Worm (Caenorhabditis elegans) whole organism, young adult: ENCODE measurements around the gene F23F1.5.

ENCODE experiments used
- B0261.1 ChIP-seq: sonication (generic microtip); optimal IDR thresholded peaks from 2 replicates; lab custom pipeline; 2016; ENCODE audit warnings: mild to moderate bottlenecking, missing genetic modification characterization, moderate library complexity, missing compliant biosample characterization
- B0336.3 ChIP-seq: fragments of 200-800 bp; sonication (Bioruptor generic); IDR thresholded peaks from 2 replicates; pipeline ENCODE4 v1.3.6; 2022; ENCODE audit warnings: missing genetic modification characterization, missing compliant biosample characterization
- K11D2.4 ChIP-seq: fragments of 200-800 bp; sonication (Bioruptor generic); IDR thresholded peaks from 2 replicates; pipeline ENCODE4 v1.3.6; 2022; ENCODE audit warnings: missing genetic modification reagents, missing genetic modification characterization, missing compliant biosample characterization
- T07F8.4 ChIP-seq: sonication (generic microtip); optimal IDR thresholded peaks from 2 replicates; lab custom pipeline; 2016; ENCODE audit warnings: mild to moderate bottlenecking, missing genetic modification characterization, moderate library complexity, missing compliant biosample characterization
- Y53F4B.3 ChIP-seq: fragments of 200-800 bp; sonication (Bioruptor generic); IDR thresholded peaks from 2 replicates; pipeline ENCODE4 v1.3.6; 2022; ENCODE audit warnings: missing genetic modification reagents, missing genetic modification characterization, missing compliant biosample characterization
- ZK185.1 ChIP-seq: sonication (generic microtip); optimal IDR thresholded peaks from 2 replicates; lab custom pipeline; 2016; ENCODE audit warnings: mild to moderate bottlenecking, missing genetic modification characterization, missing compliant biosample characterization; ENCODE audit not compliant: poor library complexity, severe bottlenecking
- atf-7 ChIP-seq: sonication (generic microtip); optimal IDR thresholded peaks from 2 replicates; lab custom pipeline; 2017; ENCODE audit warnings: mild to moderate bottlenecking, missing genetic modification characterization, missing compliant biosample characterization
- cebp-1 ChIP-seq, 2 experiments: fragments of 200-800 bp in 1 of 2; sonication (Bioruptor generic) in 1 of 2; sonication (generic microtip) in 1 of 2; IDR thresholded peaks in 1 of 2; optimal IDR thresholded peaks in 1 of 2; 2 replicates each; pipeline versions ENCODE4 v1.3.6 to Lab custom; 2017 to 2022; ENCODE audit warnings: missing compliant biosample characterization in 2 of 2, missing genetic modification characterization in 2 of 2, mild to moderate bottlenecking in 1 of 2, missing genetic modification reagents in 1 of 2, moderate library complexity in 1 of 2
- dox-1 ChIP-seq: fragments of 200-800 bp; sonication (Bioruptor generic); IDR thresholded peaks from 2 replicates; pipeline ENCODE4 v1.3.6; 2022; ENCODE audit warnings: missing genetic modification reagents, missing genetic modification characterization, missing compliant biosample characterization
- efl-1 ChIP-seq: fragments of 150-350 bp; optimal IDR thresholded peaks from 2 replicates; lab custom pipeline; 2014; ENCODE audit warnings: missing biosample characterization, missing genetic modification reagents, missing genetic modification characterization
- egl-44 ChIP-seq: fragments of 200-800 bp; sonication (Bioruptor generic); IDR thresholded peaks from 2 replicates; pipeline ENCODE4 v1.3.6; 2022; ENCODE audit warnings: missing genetic modification reagents, missing genetic modification characterization, missing compliant biosample characterization
- fkh-3 ChIP-seq: sonication (generic microtip); optimal IDR thresholded peaks from 2 replicates; lab custom pipeline; 2016; ENCODE audit warnings: mild to moderate bottlenecking, missing genetic modification characterization, missing compliant biosample characterization
- hmg-1.2 ChIP-seq: fragments of 200-800 bp; sonication (Bioruptor generic); IDR thresholded peaks from 2 replicates; pipeline ENCODE4 v1.3.6; 2022; ENCODE audit warnings: missing genetic modification reagents, missing genetic modification characterization, missing compliant biosample characterization
- hsf-1 ChIP-seq: fragments of 200-800 bp; sonication (Bioruptor generic); IDR thresholded peaks from 2 replicates; pipeline ENCODE4 v1.3.6; 2022; ENCODE audit warnings: missing genetic modification reagents, missing genetic modification characterization, missing compliant biosample characterization
- lag-1 ChIP-seq: fragments of 200-800 bp; sonication (Bioruptor generic); IDR thresholded peaks from 2 replicates; pipeline ENCODE4 v1.3.6; 2022; ENCODE audit warnings: missing genetic modification reagents, missing genetic modification characterization, missing compliant biosample characterization
- let-526 ChIP-seq: fragments of 200-800 bp; sonication (Bioruptor generic); IDR thresholded peaks from 2 replicates; pipeline ENCODE4 v1.3.6; 2022; ENCODE audit warnings: missing genetic modification reagents, missing genetic modification characterization, missing compliant biosample characterization
- let-607 ChIP-seq, 2 experiments: fragments of 200-800 bp in 1 of 2; sonication (Bioruptor generic) in 1 of 2; sonication (generic microtip) in 1 of 2; optimal IDR thresholded peaks; 2 replicates each; lab custom pipeline; 2016 to 2018; ENCODE audit warnings: mild to moderate bottlenecking in 2 of 2, missing compliant biosample characterization in 2 of 2, missing genetic modification characterization in 2 of 2, moderate library complexity in 2 of 2, missing genotype in 1 of 2
- lin-35 ChIP-seq, 3 experiments: fragments of 150-350 bp in 2 of 3; sonication (generic microtip) in 1 of 3; optimal IDR thresholded peaks; 2 replicates each; lab custom pipeline; 2014 to 2018; ENCODE audit warnings: missing biosample characterization in 3 of 3, missing genetic modification characterization in 3 of 3, missing genetic modification reagents in 3 of 3
- lin-54 ChIP-seq: fragments of 200-800 bp; sonication (Bioruptor generic); optimal IDR thresholded peaks from 2 replicates; lab custom pipeline; 2018; ENCODE audit warnings: mild to moderate bottlenecking, missing genetic modification characterization, missing compliant biosample characterization
- lir-1 ChIP-seq: fragments of 200-800 bp; sonication (Bioruptor generic); conservative IDR thresholded peaks from 2 replicates; pipeline ENCODE4 v1.3.6; 2022; ENCODE audit warnings: missing genetic modification reagents, missing genetic modification characterization, missing compliant biosample characterization
- lsl-1 ChIP-seq: fragments of 200-800 bp; sonication (Bioruptor generic); optimal IDR thresholded peaks from 2 replicates; lab custom pipeline; 2018; ENCODE audit warnings: mild to moderate bottlenecking, missing genetic modification characterization, moderate library complexity, missing compliant biosample characterization
- lsy-27 ChIP-seq: sonication (generic microtip); optimal IDR thresholded peaks from 2 replicates; lab custom pipeline; 2017; ENCODE audit warnings: missing genetic modification characterization, mild to moderate bottlenecking, missing compliant biosample characterization, antibody characterized with exemption, missing genotype, borderline replicate concordance; ENCODE audit not compliant: insufficient read depth
- madf-10 ChIP-seq: sonication (generic microtip); optimal IDR thresholded peaks from 2 replicates; lab custom pipeline; 2016; ENCODE audit warnings: mild to moderate bottlenecking, missing genetic modification characterization, missing compliant biosample characterization
- mcd-1 ChIP-seq: fragments of 200-800 bp; sonication (Bioruptor generic); IDR thresholded peaks from 2 replicates; pipeline ENCODE4 v1.3.6; 2022; ENCODE audit warnings: missing genetic modification reagents, missing genetic modification characterization, missing compliant biosample characterization
- mel-28 ChIP-seq: sonication (generic microtip); optimal IDR thresholded peaks from 2 replicates; lab custom pipeline; 2016; ENCODE audit warnings: borderline replicate concordance, mild to moderate bottlenecking, missing genetic modification characterization, missing compliant biosample characterization
- nfyb-1 ChIP-seq: fragments of 200-800 bp; sonication (Bioruptor generic); IDR thresholded peaks from 2 replicates; pipeline ENCODE4 v1.3.6; 2022; ENCODE audit warnings: missing genetic modification reagents, missing genetic modification characterization, missing compliant biosample characterization
- nhr-90 ChIP-seq: sonication (generic microtip); optimal IDR thresholded peaks from 2 replicates; lab custom pipeline; 2016; ENCODE audit warnings: missing genotype, mild to moderate bottlenecking, missing genetic modification characterization, missing compliant biosample characterization
- pbrm-1 ChIP-seq: fragments of 200-800 bp; sonication (Bioruptor generic); IDR thresholded peaks from 2 replicates; pipeline ENCODE4 v1.3.6; 2022; ENCODE audit warnings: missing genetic modification reagents, missing genetic modification characterization, missing compliant biosample characterization
- repo-1 ChIP-seq: sonication (generic microtip); optimal IDR thresholded peaks from 2 replicates; lab custom pipeline; 2017; ENCODE audit warnings: mild to moderate bottlenecking, missing genetic modification characterization, missing compliant biosample characterization
- snpc-4 ChIP-seq, 5 experiments: fragments of 150-350 bp in 1 of 5; sonication (generic microtip) in 4 of 5; optimal IDR thresholded peaks; 2 replicates each; lab custom pipeline; 2014 to 2018; ENCODE audit warnings: missing genetic modification characterization in 5 of 5, missing biosample characterization in 3 of 5, antibody characterized with exemption in 2 of 5, mild to moderate bottlenecking in 2 of 5, missing compliant biosample characterization in 2 of 5, missing genotype in 2 of 5, moderate library complexity in 2 of 5, missing genetic modification reagents in 1 of 5
- somi-1 ChIP-seq: fragments of 200-800 bp; sonication (Bioruptor generic); optimal IDR thresholded peaks from 2 replicates; lab custom pipeline; 2018; ENCODE audit warnings: mild to moderate bottlenecking, missing genetic modification characterization, missing compliant biosample characterization
- tlf-1 ChIP-seq: fragments of 200-800 bp; sonication (Bioruptor generic); optimal IDR thresholded peaks from 2 replicates; lab custom pipeline; 2018; ENCODE audit warnings: mild to moderate bottlenecking, missing genetic modification characterization, missing compliant biosample characterization
- xnd-1 ChIP-seq: sonication (generic microtip); optimal IDR thresholded peaks from 2 replicates; lab custom pipeline; 2016; ENCODE audit warnings: missing genotype, missing genetic modification reagents, missing genetic modification characterization, missing compliant biosample characterization
- ztf-18 ChIP-seq: sonication (generic microtip); optimal IDR thresholded peaks from 2 replicates; lab custom pipeline; 2016; ENCODE audit warnings: missing genotype, mild to moderate bottlenecking, missing genetic modification characterization, missing compliant biosample characterization
- ztf-25 ChIP-seq: fragments of 200-800 bp; sonication (Bioruptor generic); IDR thresholded peaks from 2 replicates; pipeline ENCODE4 v1.3.6; 2022; ENCODE audit warnings: missing genetic modification reagents, missing genetic modification characterization, missing compliant biosample characterization
- ztf-26 ChIP-seq: sonication (generic microtip); optimal IDR thresholded peaks from 2 replicates; lab custom pipeline; 2017; ENCODE audit warnings: missing genetic modification characterization, missing compliant biosample characterization
- ztf-28 ChIP-seq: fragments of 200-800 bp; sonication (Bioruptor generic); IDR thresholded peaks from 2 replicates; pipeline ENCODE4 v1.3.6; 2022; ENCODE audit warnings: missing genetic modification reagents, missing genetic modification characterization, missing compliant biosample characterization
- ztf-3 ChIP-seq: fragments of 200-800 bp; sonication (Bioruptor generic); optimal IDR thresholded peaks from 2 replicates; lab custom pipeline; 2018; ENCODE audit warnings: mild to moderate bottlenecking, missing genetic modification characterization, missing compliant biosample characterization

Gene F23F1.5

DNA sequence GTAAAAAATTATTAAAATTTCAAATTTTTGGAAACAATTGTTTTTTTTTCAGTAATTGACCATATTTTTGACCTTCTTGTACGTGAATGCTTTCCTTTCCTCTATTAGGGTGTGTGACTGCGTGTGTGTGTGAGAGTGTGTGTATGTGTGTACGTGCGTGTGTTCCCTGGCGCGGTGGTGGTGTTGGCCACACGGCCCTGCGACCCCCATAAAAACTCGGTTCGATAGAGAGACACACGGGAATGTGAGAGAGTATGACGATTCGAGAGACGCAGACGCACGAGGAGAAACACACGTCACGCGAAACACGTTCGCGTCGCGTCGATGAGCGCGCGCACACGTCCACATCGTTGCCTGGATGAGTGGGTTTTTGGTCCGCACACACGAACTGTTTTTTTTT, 12.6 kb downstream of the F23F1.5 start (continued):
- no peak for TF ChIP-seq xnd-1
- no peak for TF ChIP-seq ztf-25
- peak; percentile 67 for TF ChIP-seq mcd-1 (GFP tag; lab: Robert Waterston, UW)
- peak; percentile 68; the same call in 1 of the 2 replicates for TF ChIP-seq K11D2.4 (GFP tag; lab: Robert Waterston, UW)
- TF ChIP-seq lin-54: no peak
- peak; percentile 55; the same call in 1 of the 2 replicates for TF ChIP-seq B0336.3
- peak; percentile 50 for TF ChIP-seq ztf-26 (tag; lab: Kevin White, UChicago)
- peak; percentile 44 for TF ChIP-seq repo-1
- peak; percentile 96 for TF ChIP-seq madf-10
- TF ChIP-seq hsf-1: no peak
- TF ChIP-seq tlf-1 (GFP tag; lab: Kevin White, UChicago): no peak
- TF ChIP-seq B0261.1 (tag; lab: Kevin White, UChicago): no peak
- peak; percentile 58; the same call in 1 of the 2 replicates for TF ChIP-seq let-526 (GFP tag; lab: Robert Waterston, UW)
- TF ChIP-seq hmg-1.2 (GFP tag; lab: Robert Waterston, UW): peak; percentile 96
- no peak for TF ChIP-seq Y53F4B.3 (GFP tag; lab: Robert Waterston, UW)
- TF ChIP-seq cebp-1 (GFP tag; IDR thresholded peaks at IDR 0.05; lab: Robert Waterston, UW): peak; percentile 55; the same call in 1 of the 2 replicates
- no peak for TF ChIP-seq cebp-1 (tag; optimal IDR thresholded peaks at IDR 0.05; lab: Kevin White, UChicago)
- peak; percentile 82 for TF ChIP-seq ztf-18 (tag; lab: Kevin White, UChicago)
- TF ChIP-seq snpc-4 (GFP tag; optimal IDR thresholded peaks at IDR 0.05; lab: Kevin White, UChicago): no peak
- TF ChIP-seq snpc-4 (tag; optimal IDR thresholded peaks at IDR 0.05; lab: Kevin White, UChicago): peak in 1 of 4 experiments; percentile 40
- TF ChIP-seq T07F8.4 (tag; lab: Kevin White, UChicago): no peak
- peak; percentile 16 for TF ChIP-seq ztf-3 (GFP tag; lab: Kevin White, UChicago)
- TF ChIP-seq lir-1 (GFP tag; lab: Robert Waterston, UW): 0 out of 2 replicates have a peak, but pooled peaks have one; percentile 21
- TF ChIP-seq let-607 (tag; optimal IDR thresholded peaks at IDR 0.05; lab: Kevin White, UChicago): peak; percentile 89 to 93
- peak; percentile 79 for TF ChIP-seq dox-1 (GFP tag; lab: Robert Waterston, UW)
- TF ChIP-seq nhr-90: peak; percentile 14
- peak; percentile 28 for TF ChIP-seq ZK185.1 (tag; lab: Kevin White, UChicago)
- TF ChIP-seq pbrm-1 (GFP tag; lab: Robert Waterston, UW): peak; percentile 42; the same call in 1 of the 2 replicates
- TF ChIP-seq somi-1 (GFP tag; lab: Kevin White, UChicago): peak; percentile 17
- TF ChIP-seq atf-7 (tag; lab: Kevin White, UChicago): peak; percentile 71

DNA sequence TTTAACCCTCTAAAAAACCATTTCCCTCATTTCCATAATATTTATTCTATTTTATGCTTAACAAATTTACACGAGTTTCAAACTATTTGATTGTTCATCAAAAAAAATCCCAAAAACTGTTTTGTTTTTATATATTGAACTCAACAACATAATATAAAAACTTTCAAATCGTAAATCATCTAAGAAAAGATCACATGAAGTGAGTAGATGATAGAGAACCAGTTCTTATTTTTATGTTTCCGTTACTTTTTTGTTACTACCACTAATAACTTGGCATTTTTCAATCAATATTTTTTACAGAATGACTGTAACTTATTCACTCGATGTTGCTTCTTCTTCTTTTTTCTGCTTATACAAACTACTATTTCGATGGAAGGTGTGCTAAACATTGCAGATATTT, 18.7 kb downstream of the F23F1.5 start, which contains the start of gene best-3:
best-3 (plus strand) TSS at position 301 of the 400 bp plus-strand sequence.
- TF ChIP-seq mel-28 (tag; lab: Kevin White, UChicago) (no peak), fkh-3 (tag; lab: Kevin White, UChicago) (no peak), efl-1 (no peak), B0261.1 (tag; lab: Kevin White, UChicago) (no peak), lin-35 (GFP tag; optimal IDR thresholded peaks at IDR 0.05; lab: Kevin White, UChicago) (no peak), lsl-1 (GFP tag; lab: Kevin White, UChicago) (no peak), lag-1 (GFP tag; lab: Robert Waterston, UW) (no peak)
- TF ChIP-seq, all 124 proteins: peak for 0

ce11 chrII:11783-12182, 19.6 kb downstream of the F23F1.5 start, which contains the start of gene best-4:
best-4 (minus strand) TSS chrII:11883.
- TF ChIP-seq ztf-28 (GFP tag; lab: Robert Waterston, UW): no peak
- no peak for TF ChIP-seq nfyb-1 (GFP tag; lab: Robert Waterston, UW)
- TF ChIP-seq lsy-27 (tag; lab: Kevin White, UChicago): no peak
- TF ChIP-seq egl-44 (GFP tag; lab: Robert Waterston, UW): no peak
